Worm (Caenorhabditis elegans) whole organism, mixed stage, embryonic: ENCODE measurements around the gene sdz-32.

ENCODE experiments used
- elt-1 ChIP-seq: sonication (generic microtip); optimal IDR thresholded peaks from 2 replicates; lab custom pipeline; 2017; ENCODE audit warnings: missing genetic modification characterization, mild to moderate bottlenecking, missing compliant biosample characterization, antibody characterized with exemption, moderate library complexity, borderline replicate concordance; ENCODE audit not compliant: insufficient read depth
- elt-3 ChIP-seq: fragments of 150-350 bp; optimal IDR thresholded peaks from 2 replicates; lab custom pipeline; 2014; ENCODE audit warnings: missing biosample characterization, missing genetic modification characterization
- mab-5 ChIP-seq: fragments of 150-350 bp; optimal IDR thresholded peaks from 2 replicates; lab custom pipeline; 2014; ENCODE audit warnings: missing biosample characterization, missing genetic modification characterization
- nhr-12 ChIP-seq: fragments of 150-350 bp; optimal IDR thresholded peaks from 2 replicates; lab custom pipeline; 2014; ENCODE audit warnings: missing biosample characterization, missing genetic modification characterization
- nhr-2 ChIP-seq: fragments of 150-350 bp; optimal IDR thresholded peaks from 2 replicates; lab custom pipeline; 2014; ENCODE audit warnings: missing biosample characterization, missing genetic modification characterization
- nhr-237 ChIP-seq: fragments of 150-350 bp; optimal IDR thresholded peaks from 2 replicates; lab custom pipeline; 2014; ENCODE audit warnings: missing biosample characterization, missing genetic modification characterization
- nhr-28 ChIP-seq: fragments of 150-350 bp; optimal IDR thresholded peaks from 2 replicates; lab custom pipeline; 2014; ENCODE audit warnings: missing biosample characterization, missing genetic modification characterization
- nhr-76 ChIP-seq: sonication (generic microtip); optimal IDR thresholded peaks from 2 replicates; lab custom pipeline; 2017; ENCODE audit warnings: missing biosample characterization, missing genetic modification characterization
- pha-4 ChIP-seq: fragments of 150-350 bp; optimal IDR thresholded peaks from 2 replicates; lab custom pipeline; 2018; ENCODE audit warnings: missing biosample characterization, missing genetic modification reagents, missing genetic modification characterization
- snpc-4 ChIP-seq: fragments of 150-350 bp; optimal IDR thresholded peaks from 2 replicates; lab custom pipeline; 2014; ENCODE audit warnings: missing biosample characterization, missing genetic modification characterization
- unc-39 ChIP-seq: fragments of 150-350 bp; optimal IDR thresholded peaks from 2 replicates; lab custom pipeline; 2014; ENCODE audit warnings: missing biosample characterization, missing genetic modification characterization
- unc-62 ChIP-seq: fragments of 150-350 bp; optimal IDR thresholded peaks from 2 replicates; lab custom pipeline; 2014; ENCODE audit warnings: missing biosample characterization, missing genetic modification reagents, missing genetic modification characterization
- ztf-11 ChIP-seq: fragments of 150-350 bp; optimal IDR thresholded peaks from 2 replicates; lab custom pipeline; 2014; ENCODE audit warnings: missing biosample characterization, missing genetic modification characterization

- TF ChIP-seq nhr-28 (tag; lab: Kevin White, UChicago) (no peak), snpc-4 (tag; lab: Kevin White, UChicago) (no peak), nhr-237 (tag; lab: Kevin White, UChicago) (no peak), unc-62 (GFP tag; lab: Kevin White, UChicago) (no peak), pha-4 (no peak), elt-3 (tag; lab: Kevin White, UChicago) (no peak), unc-39 (tag; lab: Kevin White, UChicago) (no peak), nhr-2 (tag; lab: Kevin White, UChicago) (no peak), nhr-12 (no peak), nhr-76 (tag; lab: Kevin White, UChicago) (no peak), elt-1 (tag; lab: Kevin White, UChicago) (no peak), ztf-11 (tag; lab: Kevin White, UChicago) (no peak), mab-5 (tag; lab: Kevin White, UChicago) (no peak)
Observed at ce11 chrII:3515384-3516053, 41.7 kb downstream of the sdz-32 start, which contains the start of the genes Y49F6B.14 and clec-125.
